Worm (Caenorhabditis elegans) whole organism, L4/young adult: ENCODE results near the gene twk-11.

Source experiments
- W03F9.2 ChIP-seq: fragments of 150-350 bp; optimal IDR thresholded peaks from 2 replicates; lab custom pipeline; 2014; ENCODE audit warnings: missing biosample characterization, missing genetic modification characterization
- dao-5 ChIP-seq: sonication (generic microtip); optimal IDR thresholded peaks from 2 replicates; lab custom pipeline; 2016; ENCODE audit warnings: missing genotype, missing genetic modification characterization, moderate library complexity, missing compliant biosample characterization
- him-1 ChIP-seq: sonication (generic microtip); optimal IDR thresholded peaks from 2 replicates; lab custom pipeline; 2016; ENCODE audit warnings: missing genotype, missing genetic modification reagents, missing genetic modification characterization, missing compliant biosample characterization

twk-11 gene

DNA sequence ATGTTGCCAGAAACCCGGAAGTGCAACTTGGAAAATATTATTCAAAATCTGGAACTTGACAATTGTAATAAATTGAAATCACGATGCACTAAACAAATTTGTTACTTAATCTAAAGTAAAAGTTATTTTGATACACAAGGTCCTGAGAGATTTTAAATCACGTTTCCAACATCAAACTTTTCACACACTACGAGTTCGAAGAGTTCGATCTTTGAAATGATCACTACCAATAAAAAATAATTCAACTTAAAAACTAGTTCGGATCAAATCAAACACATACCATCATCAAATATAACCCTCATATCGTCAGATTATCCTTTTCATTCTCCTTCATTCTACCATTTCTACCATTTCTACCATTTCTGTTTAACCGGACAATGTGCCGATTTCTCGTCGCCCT, 30.4 kb downstream of the twk-11 start, which contains the start of gene spig-10:
spig-10 (plus strand) TSS at position 301 of the 400 bp plus-strand sequence.
- TF ChIP-seq him-1 (tag; lab: Kevin White, UChicago) (no peak), dao-5 (no peak), W03F9.2 (tag; lab: Kevin White, UChicago) (no peak)

DNA sequence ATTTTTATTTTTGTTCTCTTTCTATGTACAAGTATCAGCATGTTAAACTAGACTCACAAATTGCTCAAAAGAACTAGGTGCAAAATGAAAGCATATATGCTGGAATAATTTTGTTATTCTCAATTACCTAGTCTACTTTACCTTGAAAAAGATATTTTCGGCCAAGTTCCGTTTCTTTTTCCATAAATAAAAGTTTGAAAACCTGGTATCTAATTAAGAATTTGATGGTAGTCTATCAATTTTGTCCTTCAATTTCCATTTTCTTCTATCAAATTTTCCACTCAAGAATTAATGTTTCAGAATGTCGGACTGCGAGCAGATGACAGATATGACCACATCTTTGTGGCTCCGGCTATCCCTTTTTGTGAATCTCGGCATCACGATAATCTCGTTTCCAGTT, 32.5 kb downstream of the twk-11 start, which contains the start of gene srab-4:
srab-4 (plus strand) TSS at position 301 of the 400 bp plus-strand sequence.
- TF ChIP-seq him-1 (tag; lab: Kevin White, UChicago) (no peak), dao-5 (no peak), W03F9.2 (tag; lab: Kevin White, UChicago) (no peak)

- TF ChIP-seq him-1 (tag; lab: Kevin White, UChicago) (no peak), W03F9.2 (tag; lab: Kevin White, UChicago) (no peak), dao-5 (no peak)
Measured at ce11 chrV:7000734-7001133, 35.6 kb downstream of the twk-11 start.

DNA sequence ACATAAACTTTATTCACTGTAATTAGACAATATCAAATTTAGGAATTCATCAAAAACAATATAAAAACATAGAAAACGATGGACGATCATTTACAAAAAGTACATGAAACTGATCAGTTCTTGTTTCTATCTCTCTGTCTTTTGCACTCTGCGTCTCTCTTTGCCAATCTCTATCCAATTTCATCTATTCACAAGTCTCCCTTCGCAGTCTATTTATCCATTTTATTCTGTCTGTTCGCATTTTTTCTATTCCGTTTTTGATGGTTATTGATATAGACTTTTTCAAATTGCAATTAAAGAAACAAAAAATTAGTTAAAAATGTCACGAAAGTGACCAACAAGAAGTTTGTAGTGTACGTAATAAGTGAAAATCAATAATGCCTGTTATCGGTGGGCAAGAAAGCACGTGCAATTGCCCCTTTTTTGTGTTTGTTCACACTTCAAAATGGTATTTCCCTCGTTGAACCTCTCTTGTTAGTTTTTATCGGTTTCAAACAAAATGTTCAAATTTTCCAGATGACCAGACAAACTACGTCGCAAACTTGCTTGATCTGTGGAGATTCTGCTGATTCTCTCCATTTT, 38.0 kb downstream of the twk-11 start, which contains the start of gene nhr-42:
nhr-42 (plus strand) TSS at position 517 of the 582 bp plus-strand sequence.
- TF ChIP-seq dao-5 (no peak), him-1 (tag; lab: Kevin White, UChicago) (no peak), W03F9.2 (tag; lab: Kevin White, UChicago) (no peak)

DNA sequence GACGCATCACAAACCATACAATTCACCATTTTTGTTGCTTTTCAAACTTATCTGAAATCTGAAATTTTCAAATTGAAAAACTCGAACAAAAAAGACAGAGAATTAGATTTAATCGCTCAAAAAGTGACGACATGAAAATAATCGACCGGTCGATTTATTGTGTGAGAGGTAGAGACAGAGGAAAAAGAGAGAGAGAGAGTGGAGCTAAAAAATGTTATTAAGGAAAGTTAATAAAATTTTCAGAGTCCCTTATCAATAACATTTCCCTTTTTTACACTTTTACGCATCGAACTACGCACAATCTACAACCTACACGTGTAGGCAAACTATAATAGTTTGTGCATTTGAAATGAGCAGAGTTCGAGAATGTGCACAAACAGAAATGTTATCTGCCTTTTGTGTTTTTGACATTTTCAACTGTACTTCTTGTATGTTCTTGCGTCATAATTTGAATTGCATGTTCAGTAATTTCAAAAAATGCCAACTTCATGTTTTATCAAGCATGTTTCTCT, 39.3 kb downstream of the twk-11 start, which contains the start of gene nhr-107:
nhr-107 (minus strand) TSS at position 51 of the 512 bp plus-strand sequence.
- TF ChIP-seq him-1 (tag; lab: Kevin White, UChicago): no peak
- no peak for TF ChIP-seq W03F9.2 (tag; lab: Kevin White, UChicago)
- no peak for TF ChIP-seq dao-5

ce11 chrV:6993999-6994398, 42.4 kb downstream of the twk-11 start:
- TF ChIP-seq him-1 (tag; lab: Kevin White, UChicago) (no peak), dao-5 (no peak), W03F9.2 (tag; lab: Kevin White, UChicago) (no peak)

- no peak for TF ChIP-seq him-1 (tag; lab: Kevin White, UChicago)
- no peak for TF ChIP-seq dao-5
- TF ChIP-seq W03F9.2 (tag; lab: Kevin White, UChicago): no peak
Measured at ce11 chrV:6991771-6992170, 44.6 kb downstream of the twk-11 start, which contains the start of gene nhr-162. Gene nhr-162, minus strand, starts transcription at chrV:6991871.

ce11 chrV:6989626-6990138, 46.7 kb downstream of the twk-11 start, which contains the start of gene nhr-140:
Gene nhr-140, minus strand, starts transcription at chrV:6989676.
- TF ChIP-seq dao-5: no peak
- no peak for TF ChIP-seq W03F9.2 (tag; lab: Kevin White, UChicago)
- no peak for TF ChIP-seq him-1 (tag; lab: Kevin White, UChicago)

DNA sequence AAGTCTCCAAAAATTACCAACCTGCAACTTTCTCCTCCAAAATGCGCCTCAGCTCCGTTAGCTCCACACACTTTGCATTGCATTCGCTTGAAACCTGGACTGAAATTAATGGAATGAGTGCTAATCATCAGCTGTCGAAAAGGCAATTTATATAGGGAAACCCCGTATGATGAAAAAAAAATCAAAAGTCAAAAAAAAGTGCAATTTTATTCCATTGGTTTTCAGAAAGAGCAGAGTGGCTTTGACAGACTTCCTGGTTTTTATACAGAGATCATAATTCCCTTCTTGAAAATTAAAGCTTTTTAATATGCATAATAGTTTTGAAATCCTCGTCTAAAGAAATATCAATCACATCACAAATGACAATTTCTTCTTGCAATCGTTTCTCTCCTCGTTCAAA, 48.7 kb downstream of the twk-11 start, which contains the start of gene nhr-139:
nhr-139 (minus strand) TSS at position 101 of the 400 bp plus-strand sequence.
- no peak for TF ChIP-seq dao-5
- no peak for TF ChIP-seq W03F9.2 (tag; lab: Kevin White, UChicago)
- TF ChIP-seq him-1 (tag; lab: Kevin White, UChicago): no peak

- no peak for TF ChIP-seq W03F9.2 (tag; lab: Kevin White, UChicago)
- TF ChIP-seq dao-5: no peak
- TF ChIP-seq him-1 (tag; lab: Kevin White, UChicago): no peak
Measured at ce11 chrV:6985943-6986342, 50.4 kb downstream of the twk-11 start, which contains the start of gene nhr-163. Gene nhr-163, minus strand, starts transcription at chrV:6986043.

DNA sequence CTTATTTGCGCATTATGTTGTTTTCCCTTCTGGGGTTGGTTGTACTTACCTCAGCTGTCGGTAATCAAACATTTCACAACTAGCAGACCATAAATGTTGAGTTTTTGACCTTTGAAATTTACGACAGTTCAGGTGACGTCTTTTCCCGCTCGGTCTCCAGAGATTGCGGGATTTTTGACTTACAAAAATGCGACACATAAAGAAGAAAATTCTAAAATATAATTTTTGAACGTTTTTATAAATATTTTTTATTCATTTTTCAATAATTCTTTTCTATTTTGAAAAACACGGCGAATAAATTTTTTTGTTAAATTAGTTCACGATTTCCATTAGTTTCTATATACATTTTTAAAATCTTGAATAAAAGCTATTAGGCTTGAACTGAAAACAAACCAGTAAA, 53.6 kb downstream of the twk-11 start, which contains the start of gene nhr-161:
nhr-161 (minus strand) TSS at position 101 of the 400 bp plus-strand sequence.
- no peak for TF ChIP-seq him-1 (tag; lab: Kevin White, UChicago)
- no peak for TF ChIP-seq W03F9.2 (tag; lab: Kevin White, UChicago)
- TF ChIP-seq dao-5: no peak

- TF ChIP-seq dao-5 (no peak), him-1 (tag; lab: Kevin White, UChicago) (no peak), W03F9.2 (tag; lab: Kevin White, UChicago) (no peak)
Measured at ce11 chrV:6979019-6979418, 57.4 kb downstream of the twk-11 start, which contains the start of gene sre-12. Gene sre-12, minus strand, starts transcription at chrV:6979119.
